Fruit fly (Drosophila melanogaster): ENCODE results near the gene Miro.

Miro gene

dm6 chr3R:24073703-24074102 lies 35.1 kb upstream of the Miro start (continued):
- no peak for TF ChIP-seq CG17359 (tag; optimal IDR thresholded peaks at IDR 0.05)
- TF ChIP-seq CG8478 (optimal IDR thresholded peaks at IDR 0.05) = no peak
- no peak for TF ChIP-seq CG6254 (GFP tag; optimal IDR thresholded peaks at IDR 0.05)
- peak; percentile 5 for TF ChIP-seq Oli (tag; optimal IDR thresholded peaks at IDR 0.05)
- peak; percentile 76 for TF ChIP-seq sd (tag; optimal IDR thresholded peaks at IDR 0.05)
- no peak for TF ChIP-seq HmgD (GFP tag; optimal IDR thresholded peaks at IDR 0.05)
- TF ChIP-seq jing (GFP tag; optimal IDR thresholded peaks at IDR 0.05) = no peak
- no peak for TF ChIP-seq jigr1 (GFP tag; IDR thresholded peaks at IDR 0.05)
- no peak for TF ChIP-seq CG4854 (GFP tag; optimal IDR thresholded peaks at IDR 0.05)
- no peak for TF ChIP-seq ken (GFP tag; IDR thresholded peaks at IDR 0.05)
- no peak for TF ChIP-seq Sin3A (optimal IDR thresholded peaks at IDR 0.05)
- no peak for TF ChIP-seq CG12104 (GFP tag; optimal IDR thresholded peaks at IDR 0.05)
- TF ChIP-seq CG17912 (GFP tag; optimal IDR thresholded peaks at IDR 0.05) = no peak
- no peak for TF ChIP-seq CG1832 (GFP tag; optimal IDR thresholded peaks at IDR 0.05)
- TF ChIP-seq ranshi (GFP tag; IDR thresholded peaks at IDR 0.05) = 0 out of 2 replicates have a peak, but pooled peaks have one; percentile 30
- no peak for TF ChIP-seq CG4360 (GFP tag; IDR thresholded peaks at IDR 0.05)
- TF ChIP-seq CG17612 (GFP tag; IDR thresholded peaks at IDR 0.05) = no peak
- TF ChIP-seq Sry-δ (GFP tag; optimal IDR thresholded peaks at IDR 0.05) = no peak
- TF ChIP-seq CG1233 (GFP tag; optimal IDR thresholded peaks at IDR 0.05) = no peak
- TF ChIP-seq YL-1 (GFP tag; optimal IDR thresholded peaks at IDR 0.05) = no peak
- TF ChIP-seq HHEX (GFP tag; optimal IDR thresholded peaks at IDR 0.05) = no peak
- peak; percentile 71 for TF ChIP-seq CG18599 (GFP tag; optimal IDR thresholded peaks at IDR 0.05)
- TF ChIP-seq tx (GFP tag; optimal IDR thresholded peaks at IDR 0.05) = no peak
- TF ChIP-seq kni (GFP tag; optimal IDR thresholded peaks at IDR 0.05) = no peak
- no peak for TF ChIP-seq CG16779 (GFP tag; IDR thresholded peaks at IDR 0.05)
- TF ChIP-seq Hmr (GFP tag; optimal IDR thresholded peaks at IDR 0.05) = peak; percentile 48
- TF ChIP-seq ind (GFP tag; optimal IDR thresholded peaks at IDR 0.05) = peak; percentile 0
- peak; percentile 44 for TF ChIP-seq CG7839 (tag; optimal IDR thresholded peaks at IDR 0.05)
- TF ChIP-seq Hr51 (GFP tag; optimal IDR thresholded peaks at IDR 0.05) = peak in 1 of 2 experiments; percentile 27
- TF ChIP-seq cas (GFP tag; IDR thresholded peaks at IDR 0.05) = no peak
- peak; percentile 8 for TF ChIP-seq zf30C (GFP tag; optimal IDR thresholded peaks at IDR 0.05)
- no peak for TF ChIP-seq kah (GFP tag; optimal IDR thresholded peaks at IDR 0.05)
- no peak for TF ChIP-seq Aef1 (GFP tag; IDR thresholded peaks at IDR 0.05)
- TF ChIP-seq CG32767 (GFP tag; IDR thresholded peaks at IDR 0.05) = no peak
- no peak for TF ChIP-seq peb (GFP tag; IDR thresholded peaks at IDR 0.05)
- TF ChIP-seq Elba2 (GFP tag; optimal IDR thresholded peaks at IDR 0.05) = no peak
- no peak for TF ChIP-seq Tbp (GFP tag; optimal IDR thresholded peaks at IDR 0.05)
- TF ChIP-seq ro (GFP tag; IDR thresholded peaks at IDR 0.05) = no peak
- no peak for TF ChIP-seq bcd (GFP tag; optimal IDR thresholded peaks at IDR 0.05)
- TF ChIP-seq Dip2 (GFP tag; IDR thresholded peaks at IDR 0.05) = no peak
- TF ChIP-seq Sox102F (GFP tag; optimal IDR thresholded peaks at IDR 0.05) = no peak
- no peak for TF ChIP-seq inv (GFP tag; IDR thresholded peaks at IDR 0.05; ENCODE audit: partially characterized antibody)
- no peak for TF ChIP-seq mld (GFP tag; IDR thresholded peaks at IDR 0.05; ENCODE audit: partially characterized antibody)
- no peak for TF ChIP-seq TFAM (GFP tag; optimal IDR thresholded peaks at IDR 0.05)
- TF ChIP-seq Abd-B (GFP tag; optimal IDR thresholded peaks at IDR 0.05) = no peak
- peak; percentile 21 for TF ChIP-seq CoRest (tag; optimal IDR thresholded peaks at IDR 0.05)
- no peak for TF ChIP-seq ci (GFP tag; IDR thresholded peaks at IDR 0.05)
- no peak for TF ChIP-seq slp2 (GFP tag; optimal IDR thresholded peaks at IDR 0.05)
- peak; percentile 49 for TF ChIP-seq Meics (GFP tag; optimal IDR thresholded peaks at IDR 0.05)
- no peak for TF ChIP-seq sob (GFP tag; IDR thresholded peaks at IDR 0.05)
- no peak for TF ChIP-seq CG10147 (GFP tag; optimal IDR thresholded peaks at IDR 0.05)
- peak; percentile 54 for TF ChIP-seq CG2678 (tag; optimal IDR thresholded peaks at IDR 0.05)

Data from whole organism, embryonic.